Worm (Caenorhabditis elegans) whole organism, mixed stage, embryonic: ENCODE results near the gene F37C12.10.
A peak's percentile ranks its signal among the peaks of the same experiment; 100 is the strongest.

Source experiments
- M03D4.4 ChIP-seq: sonication (generic microtip); optimal IDR thresholded peaks from 2 replicates; lab custom pipeline; 2017; ENCODE audit warnings: mild to moderate bottlenecking, missing genetic modification characterization, missing compliant biosample characterization
- blmp-1 ChIP-seq: fragments of 150-350 bp; optimal IDR thresholded peaks from 2 replicates; lab custom pipeline; 2014; ENCODE audit warnings: missing biosample characterization, missing genetic modification characterization
- ceh-39 ChIP-seq: fragments of 150-350 bp; optimal IDR thresholded peaks from 2 replicates; lab custom pipeline; 2014; ENCODE audit warnings: missing biosample characterization, missing genetic modification characterization
- ceh-43 ChIP-seq: fragments of 200-800 bp; sonication (Bioruptor generic); optimal IDR thresholded peaks from 2 replicates; lab custom pipeline; 2018; ENCODE audit warnings: mild to moderate bottlenecking, missing genetic modification characterization, moderate library complexity, missing compliant biosample characterization
- ceh-83 ChIP-seq: fragments of 200-800 bp; sonication (Bioruptor generic); optimal IDR thresholded peaks from 2 replicates; lab custom pipeline; 2018; ENCODE audit warnings: mild to moderate bottlenecking, missing genetic modification characterization, missing compliant biosample characterization
- ces-1 ChIP-seq: fragments of 150-350 bp; optimal IDR thresholded peaks from 2 replicates; lab custom pipeline; 2014; ENCODE audit warnings: missing biosample characterization, missing genetic modification reagents, missing genetic modification characterization
- cnd-1 ChIP-seq: fragments of 200-800 bp; sonication (Bioruptor generic); optimal IDR thresholded peaks from 2 replicates; lab custom pipeline; 2018; ENCODE audit warnings: mild to moderate bottlenecking, missing genetic modification characterization, missing compliant biosample characterization
- drap-1 ChIP-seq: fragments of 200-800 bp; sonication (Bioruptor generic); optimal IDR thresholded peaks from 3 replicates; lab custom pipeline; 2018; ENCODE audit warnings: mild to moderate bottlenecking, missing genetic modification characterization, missing compliant biosample characterization
- elt-3 ChIP-seq: fragments of 150-350 bp; optimal IDR thresholded peaks from 2 replicates; lab custom pipeline; 2014; ENCODE audit warnings: missing biosample characterization, missing genetic modification characterization
- flh-1 ChIP-seq: fragments of 200-800 bp; sonication (Bioruptor generic); optimal IDR thresholded peaks from 2 replicates; lab custom pipeline; 2018; ENCODE audit warnings: mild to moderate bottlenecking, missing genetic modification characterization, moderate library complexity, missing compliant biosample characterization
- ham-2 ChIP-seq: fragments of 200-800 bp; sonication (Bioruptor generic); optimal IDR thresholded peaks from 2 replicates; lab custom pipeline; 2018; ENCODE audit warnings: mild to moderate bottlenecking, missing genetic modification characterization, missing compliant biosample characterization
- lin-13 ChIP-seq: fragments of 150-350 bp; optimal IDR thresholded peaks from 2 replicates; lab custom pipeline; 2014; ENCODE audit warnings: missing biosample characterization, missing genetic modification characterization
- lin-32 ChIP-seq: fragments of 200-800 bp; sonication (Bioruptor generic); optimal IDR thresholded peaks from 2 replicates; lab custom pipeline; 2018; ENCODE audit warnings: mild to moderate bottlenecking, missing genetic modification characterization, missing compliant biosample characterization
- lsy-2 ChIP-seq: fragments of 150-350 bp; optimal IDR thresholded peaks from 2 replicates; lab custom pipeline; 2014; ENCODE audit warnings: missing biosample characterization, missing genetic modification characterization
- mab-5 ChIP-seq: fragments of 150-350 bp; optimal IDR thresholded peaks from 2 replicates; lab custom pipeline; 2014; ENCODE audit warnings: missing biosample characterization, missing genetic modification characterization
- mep-1 ChIP-seq: fragments of 150-350 bp; optimal IDR thresholded peaks from 2 replicates; lab custom pipeline; 2017; ENCODE audit warnings: missing biosample characterization, missing genetic modification reagents, missing genetic modification characterization, inconsistent platforms
- mls-2 ChIP-seq: sonication (generic microtip); optimal IDR thresholded peaks from 2 replicates; lab custom pipeline; 2016; ENCODE audit warnings: mild to moderate bottlenecking, missing genetic modification characterization, moderate library complexity, missing compliant biosample characterization
- nhr-12 ChIP-seq: fragments of 150-350 bp; optimal IDR thresholded peaks from 2 replicates; lab custom pipeline; 2014; ENCODE audit warnings: missing biosample characterization, missing genetic modification characterization
- nhr-2 ChIP-seq: fragments of 150-350 bp; optimal IDR thresholded peaks from 2 replicates; lab custom pipeline; 2014; ENCODE audit warnings: missing biosample characterization, missing genetic modification characterization
- nhr-237 ChIP-seq: fragments of 150-350 bp; optimal IDR thresholded peaks from 2 replicates; lab custom pipeline; 2014; ENCODE audit warnings: missing biosample characterization, missing genetic modification characterization
- nhr-28 ChIP-seq: fragments of 150-350 bp; optimal IDR thresholded peaks from 2 replicates; lab custom pipeline; 2014; ENCODE audit warnings: missing biosample characterization, missing genetic modification characterization
- nhr-76 ChIP-seq: sonication (generic microtip); optimal IDR thresholded peaks from 2 replicates; lab custom pipeline; 2017; ENCODE audit warnings: missing biosample characterization, missing genetic modification characterization
- pha-4 ChIP-seq: fragments of 150-350 bp; optimal IDR thresholded peaks from 2 replicates; lab custom pipeline; 2018; ENCODE audit warnings: missing biosample characterization, missing genetic modification reagents, missing genetic modification characterization
- sem-2 ChIP-seq: fragments of 200-800 bp; sonication (Bioruptor generic); optimal IDR thresholded peaks from 2 replicates; lab custom pipeline; 2018; ENCODE audit warnings: mild to moderate bottlenecking, missing genetic modification characterization, missing compliant biosample characterization
- sptf-1 ChIP-seq: sonication (generic microtip); optimal IDR thresholded peaks from 2 replicates; lab custom pipeline; 2017; ENCODE audit warnings: mild to moderate bottlenecking, missing genetic modification characterization, moderate library complexity, missing compliant biosample characterization
- tbx-8 ChIP-seq: fragments of 200-800 bp; sonication (Bioruptor generic); optimal IDR thresholded peaks from 2 replicates; lab custom pipeline; 2018; ENCODE audit warnings: mild to moderate bottlenecking, missing genetic modification characterization, moderate library complexity, missing compliant biosample characterization
- unc-120 ChIP-seq: sonication (generic microtip); optimal IDR thresholded peaks from 2 replicates; lab custom pipeline; 2017; ENCODE audit warnings: missing genetic modification characterization, missing compliant biosample characterization; ENCODE audit not compliant: poor library complexity, severe bottlenecking
- unc-62 ChIP-seq: fragments of 150-350 bp; optimal IDR thresholded peaks from 2 replicates; lab custom pipeline; 2014; ENCODE audit warnings: missing biosample characterization, missing genetic modification reagents, missing genetic modification characterization
- zip-8 ChIP-seq: fragments of 150-350 bp; optimal IDR thresholded peaks from 2 replicates; lab custom pipeline; 2014; ENCODE audit warnings: missing biosample characterization, missing genetic modification characterization
- ztf-11 ChIP-seq: fragments of 150-350 bp; optimal IDR thresholded peaks from 2 replicates; lab custom pipeline; 2014; ENCODE audit warnings: missing biosample characterization, missing genetic modification characterization

Gene F37C12.10

DNA sequence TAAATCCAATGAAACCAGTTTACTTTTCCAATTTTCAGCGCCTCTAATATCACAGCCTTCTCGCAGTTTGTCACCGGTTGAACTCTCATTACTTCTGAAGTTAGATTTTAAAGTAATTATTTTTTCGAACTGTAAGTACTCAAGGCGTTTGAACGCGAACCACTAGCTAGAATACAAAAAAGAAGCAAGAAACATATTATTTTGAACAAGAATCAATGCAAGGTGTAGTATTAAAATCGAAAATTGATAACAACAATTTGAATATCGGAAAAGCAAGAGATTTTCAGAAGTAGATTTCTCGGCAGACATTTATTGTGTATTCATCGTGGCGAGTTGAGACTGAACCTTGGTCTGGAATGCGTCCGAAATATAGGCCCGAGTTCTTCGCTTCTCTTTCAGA lies 9.8 kb upstream of the F37C12.10 start, which contains the start of gene exos-9:
exos-9 (minus strand) TSS at position 101 of the 400 bp plus-strand sequence.
- TF ChIP-seq ceh-83 (no peak), lin-13 (tag; lab: Kevin White, UChicago) (no peak), cnd-1 (tag; lab: Kevin White, UChicago) (no peak), ham-2 (no peak), mep-1 (tag; lab: Kevin White, UChicago) (no peak), nhr-28 (tag; lab: Kevin White, UChicago) (no peak), elt-3 (no peak), nhr-2 (no peak), ceh-39 (tag; lab: Kevin White, UChicago) (no peak), mls-2 (tag; lab: Kevin White, UChicago) (no peak), nhr-76 (tag; lab: Kevin White, UChicago) (no peak), ztf-11 (tag; lab: Kevin White, UChicago) (no peak), nhr-237 (tag; lab: Kevin White, UChicago) (no peak)
- TF ChIP-seq, all 35 proteins: peak for 0

DNA sequence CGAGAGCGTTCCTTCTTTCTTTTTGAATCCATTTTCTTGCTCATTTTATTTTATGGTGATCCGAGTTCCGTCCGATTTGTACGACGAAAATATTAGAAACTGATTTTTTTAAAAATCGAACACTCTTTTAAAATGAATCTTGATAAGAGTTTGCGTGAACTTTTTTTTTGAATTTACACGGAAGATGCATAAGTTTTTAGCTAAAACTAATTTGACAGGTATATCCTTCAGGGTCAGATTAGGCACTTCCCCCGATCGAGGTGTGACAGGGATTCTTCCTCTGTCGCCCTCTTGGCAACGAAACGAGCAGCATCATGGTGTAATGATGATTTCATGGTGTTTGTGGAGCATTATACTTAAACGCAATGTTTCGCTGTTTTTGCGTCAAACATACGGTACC lies 7.1 kb upstream of the F37C12.10 start, which contains the start of gene F37C12.18:
F37C12.18 (minus strand) TSS at position 101 of the 400 bp plus-strand sequence.
- TF ChIP-seq lsy-2 (tag; lab: Kevin White, UChicago) = no peak
- TF ChIP-seq ztf-11 (tag; lab: Kevin White, UChicago) = no peak
- no peak for TF ChIP-seq M03D4.4
- TF ChIP-seq ceh-39 (tag; lab: Kevin White, UChicago) = no peak
- TF ChIP-seq elt-3 = no peak
- TF ChIP-seq unc-120 = no peak
- TF ChIP-seq flh-1 (GFP tag; lab: Kevin White, UChicago) = no peak
- TF ChIP-seq pha-4 (tag; lab: Kevin White, UChicago) = no peak
- no peak for TF ChIP-seq nhr-76 (tag; lab: Kevin White, UChicago)

DNA sequence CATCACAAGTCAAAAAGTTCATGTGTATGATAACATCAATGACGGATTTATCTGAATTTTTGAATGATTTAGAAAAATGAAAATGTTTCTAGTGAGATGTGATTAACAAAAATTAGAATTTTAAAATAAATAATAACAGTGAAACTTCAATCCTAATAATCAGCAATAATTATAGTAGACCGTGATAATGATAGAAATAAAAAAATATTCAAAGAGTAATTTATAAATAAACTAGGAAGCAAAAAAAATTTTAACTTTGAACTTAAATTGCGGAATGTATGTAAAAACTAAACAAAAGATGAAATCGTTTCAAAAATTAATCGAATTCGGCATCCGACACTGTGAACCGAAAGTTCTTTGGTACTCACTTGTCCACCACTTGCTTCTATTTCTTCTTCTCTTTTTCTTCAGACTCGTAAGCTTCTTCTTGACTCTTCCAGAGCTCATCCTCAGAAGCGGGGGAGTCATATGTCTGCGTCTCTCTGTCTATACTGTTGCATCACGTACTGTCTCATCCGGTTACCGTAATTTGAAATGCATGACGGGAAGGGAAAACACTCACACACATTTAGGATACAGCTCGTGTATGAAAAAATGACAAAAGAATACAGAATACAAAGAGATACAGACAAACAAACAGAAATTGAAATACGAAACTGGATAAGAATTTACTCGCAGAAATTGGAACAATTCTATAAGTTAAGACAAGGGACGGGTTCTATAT lies 4.9 kb upstream of the F37C12.10 start, which contains the start of gene mec-14:
mec-14 (minus strand) TSS at position 51 of the 724 bp plus-strand sequence.
- TF ChIP-seq blmp-1 (tag; lab: Kevin White, UChicago) (no peak), elt-3 (no peak), zip-8 (no peak), lin-32 (no peak), lin-13 (tag; lab: Kevin White, UChicago) (no peak), tbx-8 (GFP tag; lab: Kevin White, UChicago) (no peak), mab-5 (tag; lab: Kevin White, UChicago) (no peak), pha-4 (tag; lab: Kevin White, UChicago) (no peak), mls-2 (tag; lab: Kevin White, UChicago) (no peak)

DNA sequence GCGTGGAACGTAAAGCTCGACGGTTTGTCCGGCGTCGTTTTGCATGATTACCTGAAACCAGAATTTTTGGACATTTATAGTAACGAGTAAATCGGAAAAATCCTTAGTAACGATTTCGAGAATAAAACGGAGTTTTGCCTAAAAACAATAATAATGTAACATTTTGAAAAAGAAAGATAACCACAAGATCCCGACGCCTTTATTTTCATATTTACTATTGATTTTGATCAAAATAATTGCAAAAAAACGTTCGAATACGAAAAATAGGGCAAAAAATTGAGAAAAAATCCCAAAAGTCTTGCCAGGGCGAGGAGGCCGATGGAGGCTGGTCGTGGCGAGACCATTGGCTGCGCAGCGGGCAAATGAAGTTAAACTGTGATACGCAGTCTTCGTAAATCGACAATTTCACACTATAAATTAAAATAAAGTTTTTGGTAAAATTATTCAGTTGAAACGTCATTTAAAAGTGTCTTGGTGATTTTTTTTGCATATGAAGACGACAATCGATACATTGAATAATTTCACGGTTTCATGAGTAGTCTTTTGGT lies 1.5 kb upstream of the F37C12.10 start, which contains the start of gene rps-21:
rps-21 (minus strand) TSS at position 51 of the 548 bp plus-strand sequence.
- TF ChIP-seq zip-8 = no peak
- TF ChIP-seq nhr-12 (tag; lab: Kevin White, UChicago) = no peak
- TF ChIP-seq mep-1 (tag; lab: Kevin White, UChicago) = peak; percentile 87
- no peak for TF ChIP-seq M03D4.4
- TF ChIP-seq ceh-43 (GFP tag; lab: Kevin White, UChicago) = no peak
- no peak for TF ChIP-seq mls-2 (tag; lab: Kevin White, UChicago)
- TF ChIP-seq lsy-2 (tag; lab: Kevin White, UChicago) = peak; percentile 82
- TF ChIP-seq unc-62 = peak; percentile 3
- no peak for TF ChIP-seq ceh-83
- no peak for TF ChIP-seq drap-1
- no peak for TF ChIP-seq flh-1 (GFP tag; lab: Kevin White, UChicago)
- peak; percentile 85 for TF ChIP-seq nhr-237 (tag; lab: Kevin White, UChicago)
- TF ChIP-seq mab-5 (tag; lab: Kevin White, UChicago) = no peak
- peak; percentile 92 for TF ChIP-seq ces-1 (GFP tag; lab: Kevin White, UChicago)
- TF ChIP-seq unc-120 = peak; percentile 6
- TF ChIP-seq sptf-1 (tag; lab: Kevin White, UChicago) = peak; percentile 26
- TF ChIP-seq pha-4 (tag; lab: Kevin White, UChicago) = peak; percentile 54
- no peak for TF ChIP-seq nhr-2
- TF ChIP-seq lin-13 (tag; lab: Kevin White, UChicago) = peak; percentile 16
- TF ChIP-seq sem-2 (GFP tag; lab: Kevin White, UChicago) = no peak
- TF ChIP-seq ceh-39 (tag; lab: Kevin White, UChicago) = peak; percentile 73
